Worm (Caenorhabditis elegans): ENCODE measurements around the gene nep-26.
A peak's percentile ranks its signal among the peaks of the same experiment; 100 is the strongest.

The nep-26 gene

ce11 chrII:10294262-10294661 lies 5.7 kb downstream of the nep-26 start:
- TF ChIP-seq daf-12 (tag; optimal IDR thresholded peaks at IDR 0.05) = no peak
- TF ChIP-seq unc-62 (GFP tag; optimal IDR thresholded peaks at IDR 0.05) = no peak
- no peak for TF ChIP-seq ZK546.5 (tag; optimal IDR thresholded peaks at IDR 0.05)
- TF ChIP-seq elt-2 (tag; optimal IDR thresholded peaks at IDR 0.05) = no peak
- TF ChIP-seq elt-3 (tag; optimal IDR thresholded peaks at IDR 0.05) = peak in 1 of 3 experiments; percentile 41
- TF ChIP-seq ztf-4 (tag; optimal IDR thresholded peaks at IDR 0.05) = no peak
- TF ChIP-seq ceh-28 (tag; optimal IDR thresholded peaks at IDR 0.05) = no peak
- no peak for TF ChIP-seq lsy-12 (tag; optimal IDR thresholded peaks at IDR 0.05)
- TF ChIP-seq nhr-25 (tag; optimal IDR thresholded peaks at IDR 0.05) = peak; percentile 61
- no peak for TF ChIP-seq pqm-1 (tag; optimal IDR thresholded peaks at IDR 0.05)
- peak; percentile 82 for TF ChIP-seq nhr-23 (tag; optimal IDR thresholded peaks at IDR 0.05)
- TF ChIP-seq nfya-1 (tag; optimal IDR thresholded peaks at IDR 0.05; ENCODE audit: insufficient read depth) = no peak
- TF ChIP-seq nhr-28 (tag; optimal IDR thresholded peaks at IDR 0.05) = no peak
- no peak for TF ChIP-seq ceh-16 (tag; optimal IDR thresholded peaks at IDR 0.05)
- TF ChIP-seq nhr-43 (tag; optimal IDR thresholded peaks at IDR 0.05; ENCODE audit: poor library complexity, severe bottlenecking) = peak; percentile 28

ce11 chrII:10288926-10289325 lies 11.0 kb downstream of the nep-26 start:
- TF ChIP-seq nhr-25 (tag; optimal IDR thresholded peaks at IDR 0.05) = peak; percentile 23
- no peak for TF ChIP-seq nhr-43 (tag; optimal IDR thresholded peaks at IDR 0.05; ENCODE audit: poor library complexity, severe bottlenecking)
- peak; percentile 24 for TF ChIP-seq nfya-1 (tag; optimal IDR thresholded peaks at IDR 0.05; ENCODE audit: insufficient read depth)
- peak; percentile 70 for TF ChIP-seq egl-5 (tag; optimal IDR thresholded peaks at IDR 0.05)

ce11 chrII:10284991-10285390 lies 14.9 kb downstream of the nep-26 start:
- TF ChIP-seq R02D3.7 (tag; optimal IDR thresholded peaks at IDR 0.05) = no peak
- TF ChIP-seq egl-27 (tag; optimal IDR thresholded peaks at IDR 0.05) = no peak
- no peak for TF ChIP-seq daf-12 (tag; optimal IDR thresholded peaks at IDR 0.05)
- no peak for TF ChIP-seq mdl-1 (tag; optimal IDR thresholded peaks at IDR 0.05)
- no peak for TF ChIP-seq nhr-23 (tag; optimal IDR thresholded peaks at IDR 0.05)
- no peak for TF ChIP-seq ceh-16 (tag; optimal IDR thresholded peaks at IDR 0.05)
- TF ChIP-seq elt-2 (tag; optimal IDR thresholded peaks at IDR 0.05) = no peak
- no peak for TF ChIP-seq ZK546.5 (tag; optimal IDR thresholded peaks at IDR 0.05)
- TF ChIP-seq unc-39 (tag; optimal IDR thresholded peaks at IDR 0.05) = no peak
- TF ChIP-seq snpc-4 (tag; optimal IDR thresholded peaks at IDR 0.05) = no peak
- no peak for TF ChIP-seq nhr-12 (tag; optimal IDR thresholded peaks at IDR 0.05)
- no peak for TF ChIP-seq nfya-1 (tag; optimal IDR thresholded peaks at IDR 0.05; ENCODE audit: insufficient read depth)
- TF ChIP-seq lin-39 (tag; optimal IDR thresholded peaks at IDR 0.05) = no peak
- TF ChIP-seq aly-2 (tag; optimal IDR thresholded peaks at IDR 0.05) = no peak
- no peak for TF ChIP-seq ztf-11 (tag; optimal IDR thresholded peaks at IDR 0.05)
- no peak for TF ChIP-seq nhr-67 (tag; optimal IDR thresholded peaks at IDR 0.05)
- TF ChIP-seq hmg-11 (tag; optimal IDR thresholded peaks at IDR 0.05) = no peak
- TF ChIP-seq unc-62 (GFP tag; optimal IDR thresholded peaks at IDR 0.05) = no peak
- no peak for TF ChIP-seq nhr-43 (tag; optimal IDR thresholded peaks at IDR 0.05; ENCODE audit: poor library complexity, severe bottlenecking)

- TF ChIP-seq elt-2 (tag; optimal IDR thresholded peaks at IDR 0.05) = no peak
- no peak for TF ChIP-seq ZK546.5 (tag; optimal IDR thresholded peaks at IDR 0.05)
- no peak for TF ChIP-seq mml-1 (tag; optimal IDR thresholded peaks at IDR 0.05)
Observed at ce11 chrII:10283145-10283544, 16.8 kb downstream of the nep-26 start.

DNA sequence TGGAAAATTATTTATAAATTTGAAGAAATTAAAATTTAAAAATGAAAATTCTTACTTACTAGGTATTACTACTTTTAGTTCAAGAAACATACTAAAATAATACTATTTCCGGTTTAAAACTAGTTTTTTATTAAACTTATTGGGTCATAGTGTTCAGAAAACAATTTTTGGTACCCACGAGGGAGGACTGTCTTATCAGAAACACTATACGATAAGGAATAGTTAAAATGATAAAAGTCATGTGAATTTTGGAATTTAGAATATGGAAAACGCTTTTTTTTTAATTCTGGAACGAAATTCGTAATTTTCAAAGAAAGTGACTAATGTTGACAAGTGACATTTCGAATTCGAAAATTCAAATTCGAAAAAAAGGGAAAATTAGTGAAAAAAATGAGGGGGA lies 18.3 kb downstream of the nep-26 start:
- no peak for TF ChIP-seq mdl-1 (tag; optimal IDR thresholded peaks at IDR 0.05)
- TF ChIP-seq nhr-76 (tag; optimal IDR thresholded peaks at IDR 0.05) = no peak
- no peak for TF ChIP-seq elt-1 (tag; optimal IDR thresholded peaks at IDR 0.05)
- no peak for TF ChIP-seq ztf-11 (tag; optimal IDR thresholded peaks at IDR 0.05)
- peak; percentile 75 for TF ChIP-seq elt-2 (tag; optimal IDR thresholded peaks at IDR 0.05)
- TF ChIP-seq pqm-1 (tag; optimal IDR thresholded peaks at IDR 0.05) = peak; percentile 82
- no peak for TF ChIP-seq R02D3.7 (tag; optimal IDR thresholded peaks at IDR 0.05)

- TF ChIP-seq hmg-11 (tag; optimal IDR thresholded peaks at IDR 0.05) (no peak), ztf-4 (tag; optimal IDR thresholded peaks at IDR 0.05) (no peak), unc-39 (tag; optimal IDR thresholded peaks at IDR 0.05) (no peak), fos-1 (tag; optimal IDR thresholded peaks at IDR 0.05) (no peak), snpc-4 (tag; optimal IDR thresholded peaks at IDR 0.05) (no peak), nhr-12 (tag; optimal IDR thresholded peaks at IDR 0.05) (no peak), nhr-28 (tag; optimal IDR thresholded peaks at IDR 0.05) (no peak), eor-1 (tag; optimal IDR thresholded peaks at IDR 0.05) (no peak)
Observed at ce11 chrII:10279561-10279960, 20.4 kb downstream of the nep-26 start, which contains the start of gene ZK971.1. Gene ZK971.1, minus strand, starts transcription at chrII:10279661.

Measured in whole organism, L3 larva.